Worm (Caenorhabditis elegans) whole organism, L4 larva: ENCODE measurements around the gene Y68A4A.13.

ENCODE experiments used
- D1046.2 ChIP-seq: fragments of 200-800 bp; sonication (Bioruptor generic); IDR thresholded peaks from 2 replicates; pipeline ENCODE4 v1.3.6; 2022; ENCODE audit warnings: missing genetic modification characterization, missing compliant biosample characterization
- Y48G9A.11 ChIP-seq: fragments of 200-800 bp; sonication (Bioruptor generic); IDR thresholded peaks from 2 replicates; pipeline ENCODE4 v1.3.6; 2022; ENCODE audit warnings: missing genetic modification reagents, missing genetic modification characterization, missing compliant biosample characterization
- ceh-62 ChIP-seq: sonication (generic microtip); optimal IDR thresholded peaks from 2 replicates; lab custom pipeline; 2017; ENCODE audit warnings: missing biosample characterization, missing genetic modification characterization
- ctbp-1 ChIP-seq: fragments of 200-800 bp; sonication (Bioruptor generic); IDR thresholded peaks from 2 replicates; pipeline ENCODE4 v1.3.6; 2022; ENCODE audit warnings: missing genetic modification reagents, missing genetic modification characterization, missing compliant biosample characterization
- dpl-1 ChIP-seq: fragments of 150-350 bp; optimal IDR thresholded peaks from 2 replicates; lab custom pipeline; 2014; ENCODE audit warnings: missing biosample characterization, missing genetic modification reagents, missing genetic modification characterization
- egl-27 ChIP-seq: sonication (generic microtip); optimal IDR thresholded peaks from 3 replicates; lab custom pipeline; 2017; ENCODE audit warnings: missing biosample characterization, missing genetic modification reagents, missing genetic modification characterization
- hlh-30 ChIP-seq: sonication (generic microtip); optimal IDR thresholded peaks from 2 replicates; lab custom pipeline; 2017; ENCODE audit warnings: antibody characterized with exemption, mild to moderate bottlenecking, missing genetic modification characterization, missing compliant biosample characterization; ENCODE audit not compliant: insufficient read depth
- lin-13 ChIP-seq: fragments of 150-350 bp; optimal IDR thresholded peaks from 2 replicates; lab custom pipeline; 2014; ENCODE audit warnings: missing biosample characterization, missing genetic modification reagents, missing genetic modification characterization
- lin-15B ChIP-seq: fragments of 150-350 bp; sonication (generic microtip); optimal IDR thresholded peaks from 3 replicates; lab custom pipeline; 2014; ENCODE audit warnings: missing biosample characterization, missing genetic modification characterization
- mep-1 ChIP-seq: fragments of 150-350 bp; sonication (generic microtip); optimal IDR thresholded peaks from 3 replicates; lab custom pipeline; 2014; ENCODE audit warnings: missing biosample characterization, missing genetic modification characterization
- nhr-28 ChIP-seq: fragments of 150-350 bp; optimal IDR thresholded peaks from 2 replicates; lab custom pipeline; 2014; ENCODE audit warnings: missing biosample characterization, missing genetic modification characterization
- php-3 ChIP-seq: fragments of 200-800 bp; sonication (Bioruptor generic); IDR thresholded peaks from 2 replicates; pipeline ENCODE4 v1.3.6; 2022; ENCODE audit warnings: missing genetic modification reagents, missing genetic modification characterization, missing compliant biosample characterization
- pqm-1 ChIP-seq: sonication (generic microtip); optimal IDR thresholded peaks from 2 replicates; lab custom pipeline; 2017; ENCODE audit warnings: missing biosample characterization, missing genetic modification characterization
- set-16 ChIP-seq: fragments of 200-800 bp; sonication (Bioruptor generic); IDR thresholded peaks from 2 replicates; pipeline ENCODE4 v1.3.6; 2022; ENCODE audit warnings: missing genetic modification reagents, missing genetic modification characterization, missing compliant biosample characterization
- spr-1 ChIP-seq: sonication (generic microtip); optimal IDR thresholded peaks from 2 replicates; lab custom pipeline; 2016; ENCODE audit warnings: mild to moderate bottlenecking, missing genetic modification characterization, missing compliant biosample characterization
- tag-97 ChIP-seq: fragments of 200-800 bp; sonication (Bioruptor generic); IDR thresholded peaks from 2 replicates; pipeline ENCODE4 v1.3.6; 2022; ENCODE audit warnings: missing genetic modification characterization, missing compliant biosample characterization
- unc-62 ChIP-seq, 3 experiments: fragments of 150-350 bp in 1 of 3; sonication (generic microtip); optimal IDR thresholded peaks in 2 of 3; peaks in 1 of 3; 1 replicate in 1 of 3; 2 replicates in 2 of 3; lab custom pipeline; 2014 to 2017; ENCODE audit warnings: missing biosample characterization in 3 of 3, missing genetic modification characterization in 3 of 3, missing genetic modification reagents in 3 of 3, missing genotype in 1 of 3
- zip-2 ChIP-seq: fragments of 150-350 bp; optimal IDR thresholded peaks from 2 replicates; lab custom pipeline; 2014; ENCODE audit warnings: missing biosample characterization, missing genetic modification characterization

Y68A4A.13 gene

DNA sequence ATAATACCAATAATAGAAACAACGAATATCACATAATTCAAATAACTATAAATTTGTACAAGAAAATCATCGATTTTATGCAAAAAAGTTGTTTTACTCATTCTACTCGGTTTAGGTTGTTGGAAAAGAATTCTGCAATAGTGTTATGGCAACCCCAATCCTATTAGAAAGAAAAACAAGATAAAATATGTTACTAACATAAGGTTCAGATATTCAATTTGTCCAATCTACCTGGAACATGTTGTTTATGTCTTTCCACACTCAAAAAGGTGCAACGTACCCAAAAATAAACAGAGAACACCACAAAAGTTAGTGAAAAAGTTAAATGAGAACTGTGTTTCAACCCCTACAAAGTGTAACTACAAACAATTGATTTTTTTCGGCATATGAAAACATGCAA, 37.1 kb downstream of the Y68A4A.13 start, which contains the start of gene srw-51 (continued):
- TF ChIP-seq unc-62 (GFP tag; optimal IDR thresholded peaks at IDR 0.05 in 1 of 2; lab: Kevin White, UChicago) (no peak), unc-62 (tag; optimal IDR thresholded peaks at IDR 0.05; lab: Kevin White, UChicago) (no peak)
- TF ChIP-seq, all 104 proteins: peak for 0

DNA sequence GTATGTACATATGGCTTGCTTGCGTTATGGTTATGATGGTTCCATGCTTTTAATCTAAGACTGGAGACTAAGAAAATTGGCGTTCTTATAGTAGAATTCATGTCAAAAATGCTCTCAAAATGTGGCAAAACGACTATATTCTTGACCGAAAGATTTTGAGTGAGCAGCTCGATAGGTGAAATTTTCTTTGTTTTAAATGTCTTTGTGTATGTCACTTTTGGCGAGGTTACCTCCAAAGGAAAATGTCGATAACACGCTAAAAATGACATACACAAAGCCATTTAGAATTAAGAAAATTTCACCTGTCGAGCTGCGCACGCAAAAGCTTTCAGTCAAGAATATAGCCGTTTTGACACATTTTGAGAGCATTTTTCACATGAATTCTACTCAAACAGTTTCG, 40.5 kb downstream of the Y68A4A.13 start, which contains the start of gene srz-66:
Gene srz-66 (minus strand): TSS at position 101 of the 400 bp plus-strand sequence.
- TF ChIP-seq pqm-1 (no peak), Y48G9A.11 (GFP tag; lab: Robert Waterston, UW) (no peak)

DNA sequence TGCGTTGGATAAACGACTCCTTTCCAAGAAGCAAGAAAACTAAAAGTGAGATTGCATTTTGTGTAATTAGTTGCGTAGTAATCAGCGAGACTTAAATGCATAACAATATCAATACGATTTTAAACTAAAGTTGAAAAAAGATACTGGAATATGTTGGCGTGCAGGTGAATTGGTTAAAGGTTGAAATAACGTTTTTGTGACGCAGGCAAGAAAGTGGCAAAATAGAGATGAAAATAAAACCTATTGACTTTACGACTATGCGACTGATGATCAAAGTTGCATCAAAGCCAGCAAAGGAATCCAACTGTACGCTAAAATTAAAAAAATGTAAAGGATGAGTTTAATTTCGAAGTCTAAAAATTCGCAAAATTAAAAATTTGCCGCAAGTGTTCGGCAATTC, 42.5 kb downstream of the Y68A4A.13 start, which contains the start of gene srh-102:
Gene srh-102 (minus strand): TSS at position 101 of the 400 bp plus-strand sequence.
- no peak for TF ChIP-seq zip-2 (tag; lab: Kevin White, UChicago)
- no peak for TF ChIP-seq mep-1 (tag; lab: Kevin White, UChicago)
- no peak for TF ChIP-seq dpl-1 (GFP tag; lab: Kevin White, UChicago)
- TF ChIP-seq hlh-30 (tag; lab: Kevin White, UChicago) = no peak
- no peak for TF ChIP-seq set-16 (GFP tag; lab: Robert Waterston, UW)
- no peak for TF ChIP-seq lin-15B
- no peak for TF ChIP-seq spr-1 (tag; lab: Kevin White, UChicago)
- no peak for TF ChIP-seq ctbp-1
- no peak for TF ChIP-seq php-3 (GFP tag; lab: Robert Waterston, UW)
- no peak for TF ChIP-seq egl-27 (tag; lab: Kevin White, UChicago)
- no peak for TF ChIP-seq lin-13 (GFP tag; lab: Kevin White, UChicago)
- no peak for TF ChIP-seq pqm-1
- TF ChIP-seq D1046.2 (GFP tag; lab: Robert Waterston, UW) = no peak
- TF ChIP-seq ceh-62 (tag; lab: Kevin White, UChicago) = no peak

DNA sequence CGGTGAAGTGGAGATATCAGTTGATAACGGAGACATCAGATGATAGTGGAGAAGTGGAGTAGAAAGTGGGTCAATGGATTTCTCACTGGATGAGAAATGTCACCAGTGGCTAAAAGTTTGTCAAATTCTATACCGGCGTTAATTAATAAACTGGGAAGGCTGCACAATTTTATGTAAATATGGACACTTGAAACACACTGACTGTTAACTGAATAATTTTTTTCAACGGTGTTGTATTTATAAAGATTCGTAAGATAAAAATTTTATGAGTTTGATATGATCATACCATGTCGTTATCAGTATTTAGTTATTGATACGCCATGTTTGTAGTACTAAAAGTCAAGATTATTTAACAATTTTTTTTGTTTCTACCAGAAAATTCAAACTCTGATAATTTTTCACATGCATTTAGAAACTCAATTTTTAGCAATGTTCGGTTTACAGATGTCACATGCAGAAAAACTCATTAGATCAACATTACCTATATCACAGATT, 48.5 kb downstream of the Y68A4A.13 start, which contains the start of gene F40D4.12:
Gene F40D4.12 (plus strand): TSS at position 445 of the 495 bp plus-strand sequence.
- TF ChIP-seq tag-97 (GFP tag; lab: Robert Waterston, UW) = no peak
- TF ChIP-seq nhr-28 (tag; lab: Kevin White, UChicago) = peak; percentile 11
